Worm (Caenorhabditis elegans) whole organism, late embryonic: Measurements from ENCODE around the gene syf-3.

Experiments
- C08G9.2 ChIP-seq: sonication (generic microtip); optimal IDR thresholded peaks from 2 replicates; lab custom pipeline; 2016; ENCODE audit warnings: mild to moderate bottlenecking, missing genetic modification characterization, moderate library complexity, missing compliant biosample characterization
- C38D4.7 ChIP-seq: fragments of 200-800 bp; sonication (Bioruptor generic); optimal IDR thresholded peaks from 2 replicates; lab custom pipeline; 2018; ENCODE audit warnings: mild to moderate bottlenecking, missing genetic modification characterization, moderate library complexity, missing compliant biosample characterization
- F13H6.1 ChIP-seq: sonication (generic microtip); optimal IDR thresholded peaks from 2 replicates; lab custom pipeline; 2016; ENCODE audit warnings: missing genetic modification characterization, missing compliant biosample characterization
- K02D7.2 ChIP-seq: sonication (generic microtip); optimal IDR thresholded peaks from 2 replicates; lab custom pipeline; 2017; ENCODE audit warnings: mild to moderate bottlenecking, missing genetic modification characterization, missing compliant biosample characterization
- K09A11.1 ChIP-seq: sonication (generic microtip); optimal IDR thresholded peaks from 2 replicates; lab custom pipeline; 2017; ENCODE audit warnings: antibody characterized with exemption, mild to moderate bottlenecking, missing genetic modification characterization, missing compliant biosample characterization; ENCODE audit not compliant: insufficient read depth
- ceh-18 ChIP-seq: sonication (generic microtip); optimal IDR thresholded peaks from 2 replicates; lab custom pipeline; 2016; ENCODE audit warnings: missing genetic modification characterization, missing compliant biosample characterization
- ceh-19 ChIP-seq: fragments of 200-800 bp; sonication (Bioruptor generic); optimal IDR thresholded peaks from 2 replicates; lab custom pipeline; 2018; ENCODE audit warnings: mild to moderate bottlenecking, missing genetic modification characterization, missing compliant biosample characterization
- ceh-22 ChIP-seq: sonication (generic microtip); optimal IDR thresholded peaks from 2 replicates; lab custom pipeline; 2017; ENCODE audit warnings: missing biosample characterization, missing genetic modification characterization
- ceh-24 ChIP-seq: sonication (generic microtip); optimal IDR thresholded peaks from 2 replicates; lab custom pipeline; 2016; ENCODE audit warnings: mild to moderate bottlenecking, missing genetic modification characterization, missing compliant biosample characterization
- ceh-30 ChIP-seq: fragments of 150-350 bp; optimal IDR thresholded peaks from 2 replicates; lab custom pipeline; 2014; ENCODE audit warnings: missing biosample characterization, missing genetic modification characterization
- ceh-31 ChIP-seq: sonication (generic microtip); optimal IDR thresholded peaks from 2 replicates; lab custom pipeline; 2016; ENCODE audit warnings: missing genetic modification characterization, missing compliant biosample characterization
- ceh-34 ChIP-seq: sonication (generic microtip); optimal IDR thresholded peaks from 2 replicates; lab custom pipeline; 2016; ENCODE audit warnings: mild to moderate bottlenecking, missing genetic modification characterization, missing compliant biosample characterization
- ceh-45 ChIP-seq: fragments of 200-800 bp; sonication (Bioruptor generic); IDR thresholded peaks from 2 replicates; pipeline ENCODE4 v1.3.6; 2022; ENCODE audit warnings: missing genetic modification reagents, missing genetic modification characterization, missing compliant biosample characterization
- ceh-6 ChIP-seq: fragments of 200-800 bp; sonication (Bioruptor generic); optimal IDR thresholded peaks from 2 replicates; lab custom pipeline; 2018; ENCODE audit warnings: mild to moderate bottlenecking, missing genetic modification characterization, missing compliant biosample characterization
- dmd-4 ChIP-seq: sonication (generic microtip); optimal IDR thresholded peaks from 2 replicates; lab custom pipeline; 2016; ENCODE audit warnings: borderline replicate concordance, missing genetic modification characterization, missing compliant biosample characterization
- dve-1 ChIP-seq: sonication (generic microtip); optimal IDR thresholded peaks from 2 replicates; lab custom pipeline; 2017; ENCODE audit warnings: antibody characterized with exemption, mild to moderate bottlenecking, missing genetic modification characterization, missing compliant biosample characterization
- ets-4 ChIP-seq: sonication (generic microtip); optimal IDR thresholded peaks from 2 replicates; lab custom pipeline; 2016; ENCODE audit warnings: missing genetic modification characterization, missing compliant biosample characterization
- eyg-1 ChIP-seq: sonication (generic microtip); optimal IDR thresholded peaks from 2 replicates; lab custom pipeline; 2016; ENCODE audit warnings: missing genotype, missing genetic modification characterization, missing compliant biosample characterization
- fkh-10 ChIP-seq: fragments of 150-350 bp; optimal IDR thresholded peaks from 2 replicates; lab custom pipeline; 2014; ENCODE audit warnings: missing biosample characterization, missing genetic modification reagents, missing genetic modification characterization
- gmeb-2 ChIP-seq: sonication (generic microtip); optimal IDR thresholded peaks from 2 replicates; lab custom pipeline; 2016; ENCODE audit warnings: missing genetic modification characterization, inconsistent platforms, missing compliant biosample characterization
- hlh-13 ChIP-seq: fragments of 200-800 bp; sonication (Bioruptor generic); optimal IDR thresholded peaks from 2 replicates; lab custom pipeline; 2018; ENCODE audit warnings: mild to moderate bottlenecking, missing genetic modification characterization, missing compliant biosample characterization
- hlh-15 ChIP-seq: sonication (generic microtip); optimal IDR thresholded peaks from 2 replicates; lab custom pipeline; 2016; ENCODE audit warnings: missing genetic modification characterization, missing compliant biosample characterization
- lim-6 ChIP-seq: sonication (generic microtip); optimal IDR thresholded peaks from 2 replicates; lab custom pipeline; 2016; ENCODE audit warnings: missing genetic modification characterization, missing compliant biosample characterization
- madf-2 ChIP-seq: sonication (generic microtip); optimal IDR thresholded peaks from 2 replicates; lab custom pipeline; 2017; ENCODE audit warnings: missing genetic modification characterization, missing compliant biosample characterization
- mec-3 ChIP-seq: sonication (generic microtip); optimal IDR thresholded peaks from 2 replicates; lab custom pipeline; 2016; ENCODE audit warnings: borderline replicate concordance, missing genetic modification characterization, missing compliant biosample characterization
- nfya-1 ChIP-seq: sonication (generic microtip); optimal IDR thresholded peaks from 2 replicates; lab custom pipeline; 2017; ENCODE audit warnings: missing genetic modification characterization, mild to moderate bottlenecking, missing compliant biosample characterization, antibody characterized with exemption, moderate library complexity
- nhr-11 ChIP-seq: fragments of 150-350 bp; optimal IDR thresholded peaks from 2 replicates; lab custom pipeline; 2014; ENCODE audit warnings: missing biosample characterization, missing genetic modification characterization
- odd-2 ChIP-seq: sonication (generic microtip); optimal IDR thresholded peaks from 2 replicates; lab custom pipeline; 2017; ENCODE audit warnings: antibody characterized with exemption, mild to moderate bottlenecking, missing genetic modification characterization, missing compliant biosample characterization
- pat-9 ChIP-seq: fragments of 200-800 bp; sonication (Bioruptor generic); optimal IDR thresholded peaks from 2 replicates; lab custom pipeline; 2018; ENCODE audit warnings: mild to moderate bottlenecking, missing genetic modification characterization, moderate library complexity, missing compliant biosample characterization
- pax-1 ChIP-seq: fragments of 150-350 bp; optimal IDR thresholded peaks from 2 replicates; lab custom pipeline; 2014; ENCODE audit warnings: missing biosample characterization, missing genetic modification characterization
- pha-2 ChIP-seq: sonication (generic microtip); optimal IDR thresholded peaks from 2 replicates; lab custom pipeline; 2017; ENCODE audit warnings: mild to moderate bottlenecking, missing genetic modification characterization, missing compliant biosample characterization
- pha-4 ChIP-seq: fragments of 150-350 bp; optimal IDR thresholded peaks from 2 replicates; lab custom pipeline; 2018; ENCODE audit warnings: missing biosample characterization, missing genetic modification reagents, missing genetic modification characterization
- pqm-1 ChIP-seq: sonication (generic microtip); optimal IDR thresholded peaks from 2 replicates; lab custom pipeline; 2016; ENCODE audit warnings: missing genetic modification characterization, missing compliant biosample characterization
- pros-1 ChIP-seq: fragments of 150-350 bp; optimal IDR thresholded peaks from 2 replicates; lab custom pipeline; 2014; ENCODE audit warnings: missing biosample characterization, missing genetic modification reagents, missing genetic modification characterization
- ref-2 ChIP-seq: sonication (generic microtip); optimal IDR thresholded peaks from 2 replicates; lab custom pipeline; 2016; ENCODE audit warnings: missing genetic modification characterization, missing compliant biosample characterization
- rnt-1 ChIP-seq: sonication (generic microtip); optimal IDR thresholded peaks from 2 replicates; lab custom pipeline; 2016; ENCODE audit warnings: missing genetic modification characterization, missing compliant biosample characterization
- sdc-2 ChIP-seq: sonication (generic microtip); optimal IDR thresholded peaks from 2 replicates; lab custom pipeline; 2016; ENCODE audit warnings: missing genotype, missing genetic modification characterization, missing compliant biosample characterization
- syd-9 ChIP-seq: sonication (generic microtip); optimal IDR thresholded peaks from 2 replicates; lab custom pipeline; 2016; ENCODE audit warnings: mild to moderate bottlenecking, missing genetic modification characterization, moderate library complexity, missing compliant biosample characterization
- tbx-2 ChIP-seq: sonication (generic microtip); optimal IDR thresholded peaks from 2 replicates; lab custom pipeline; 2016; ENCODE audit warnings: missing genetic modification characterization, missing compliant biosample characterization
- ttx-3 ChIP-seq: sonication (generic microtip); optimal IDR thresholded peaks from 2 replicates; lab custom pipeline; 2016; ENCODE audit warnings: missing genetic modification reagents, missing genetic modification characterization, missing compliant biosample characterization
- unc-86 ChIP-seq: sonication (generic microtip); optimal IDR thresholded peaks from 2 replicates; lab custom pipeline; 2016; ENCODE audit warnings: missing genetic modification characterization, missing compliant biosample characterization
- ztf-16 ChIP-seq: sonication (generic microtip); optimal IDR thresholded peaks from 2 replicates; lab custom pipeline; 2017; ENCODE audit warnings: missing genetic modification characterization, missing compliant biosample characterization

Gene syf-3

DNA sequence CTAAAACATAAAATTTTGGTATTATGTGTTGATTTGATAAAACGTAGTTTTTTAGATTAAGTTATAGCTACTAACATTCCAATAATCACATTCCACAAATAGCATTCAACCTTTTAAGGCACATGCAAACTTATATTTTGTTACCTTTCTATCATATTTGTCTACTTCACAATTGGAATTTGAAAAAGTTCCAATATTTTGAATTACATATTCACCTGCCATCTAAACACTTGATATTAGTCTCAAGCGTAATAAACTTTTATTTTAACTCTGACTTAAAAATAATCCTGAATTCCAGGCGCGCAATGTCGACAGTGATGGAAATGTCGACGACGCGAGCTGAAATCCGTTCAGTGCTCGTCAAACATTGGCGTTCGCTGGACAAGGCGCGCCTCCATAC lies 35.9 kb downstream of the syf-3 start, which contains the start of gene acy-2:
TSS of gene acy-2 (plus strand) at position 301 of the 400 bp plus-strand sequence.
- TF ChIP-seq ceh-18 (tag; lab: Kevin White, UChicago) (no peak), hlh-15 (tag; lab: Kevin White, UChicago) (no peak), pha-2 (no peak), pax-1 (tag; lab: Kevin White, UChicago) (no peak), C38D4.7 (no peak), eyg-1 (tag; lab: Kevin White, UChicago) (no peak), ceh-31 (tag; lab: Kevin White, UChicago) (no peak), ztf-16 (tag; lab: Kevin White, UChicago) (no peak), unc-86 (tag; lab: Kevin White, UChicago) (no peak), ceh-24 (no peak), ceh-22 (no peak), dmd-4 (no peak)

DNA sequence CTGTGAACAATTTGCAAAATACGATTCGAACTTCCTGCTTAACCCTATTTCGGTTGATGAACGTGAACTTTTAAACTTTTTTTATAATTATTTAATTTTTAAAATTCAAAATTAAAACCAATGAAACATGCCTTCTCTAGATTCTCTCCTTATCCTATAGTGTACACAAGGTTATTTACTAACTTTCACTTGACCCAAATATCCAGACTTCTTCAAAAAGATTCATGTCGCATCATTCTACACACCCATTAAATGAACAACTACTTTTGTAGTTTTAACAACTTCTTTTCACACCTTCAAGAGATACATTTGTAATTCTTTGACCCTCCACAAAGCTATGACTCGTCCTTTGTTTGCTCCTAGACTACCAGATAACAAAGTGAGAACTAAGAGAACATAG lies 42.9 kb downstream of the syf-3 start:
- TF ChIP-seq gmeb-2 (no peak), C38D4.7 (no peak), pax-1 (tag; lab: Kevin White, UChicago) (peak; percentile 36), tbx-2 (tag; lab: Kevin White, UChicago) (no peak), ets-4 (tag; lab: Kevin White, UChicago) (no peak), ceh-24 (no peak), mec-3 (tag; lab: Kevin White, UChicago) (no peak)

DNA sequence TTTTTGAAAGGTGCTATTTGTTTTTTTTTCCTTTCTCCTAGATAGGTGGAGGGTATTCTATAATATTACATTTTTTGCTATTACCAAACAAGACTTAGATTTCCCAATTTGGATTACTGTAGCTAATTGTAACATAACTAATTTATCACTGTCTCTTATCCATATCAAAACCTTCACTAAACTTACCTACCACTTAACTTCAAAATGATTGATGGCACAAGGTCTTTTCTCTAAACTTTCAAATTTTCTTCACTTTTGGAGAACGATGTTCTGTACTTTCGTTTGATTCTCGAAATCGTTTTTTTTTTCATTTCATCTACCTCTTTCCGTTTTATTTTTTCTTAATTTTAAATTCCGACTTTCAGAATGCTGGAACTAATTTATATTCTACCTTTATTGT lies 43.6 kb downstream of the syf-3 start, which contains the start of gene dhs-16:
TSS of gene dhs-16 (plus strand) at position 366 of the 400 bp plus-strand sequence.
- no peak for TF ChIP-seq pha-4 (tag; lab: Kevin White, UChicago)
- TF ChIP-seq K09A11.1 (tag; lab: Kevin White, UChicago) = no peak
- no peak for TF ChIP-seq ref-2
- TF ChIP-seq madf-2 = no peak
- no peak for TF ChIP-seq ceh-22
- TF ChIP-seq ceh-18 (tag; lab: Kevin White, UChicago) = no peak
- TF ChIP-seq ceh-19 (GFP tag; lab: Kevin White, UChicago) = no peak
- no peak for TF ChIP-seq pat-9
- TF ChIP-seq, all 69 proteins: peak for 0

DNA sequence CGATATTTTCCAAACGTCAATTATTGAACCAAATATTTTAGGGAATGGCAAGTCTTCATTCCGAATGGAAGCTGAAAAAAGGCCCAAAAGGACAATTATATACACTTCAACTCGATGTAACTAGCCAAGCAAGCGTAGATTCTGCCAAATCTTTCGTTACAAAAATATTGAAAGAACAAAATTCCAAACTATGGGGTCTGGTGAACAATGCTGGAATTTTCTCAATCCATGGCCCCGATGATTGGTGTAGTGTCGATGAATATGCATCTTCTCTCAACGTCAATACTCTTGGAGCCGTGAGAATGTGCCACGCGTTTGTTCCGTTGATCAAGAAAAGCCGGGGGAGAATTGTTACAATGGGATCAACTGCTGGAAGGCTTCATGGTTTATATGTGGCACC lies 44.4 kb downstream of the syf-3 start:
- TF ChIP-seq lim-6 (no peak), pros-1 (tag; lab: Kevin White, UChicago) (no peak), ceh-19 (GFP tag; lab: Kevin White, UChicago) (no peak), pqm-1 (tag; lab: Kevin White, UChicago) (no peak), nhr-11 (tag; lab: Kevin White, UChicago) (no peak), odd-2 (no peak), K09A11.1 (tag; lab: Kevin White, UChicago) (no peak), C38D4.7 (no peak), nfya-1 (tag; lab: Kevin White, UChicago) (no peak), ceh-30 (tag; lab: Kevin White, UChicago) (no peak), ceh-45 (GFP tag; lab: Robert Waterston, UW) (no peak), K02D7.2 (tag; lab: Kevin White, UChicago) (no peak), ttx-3 (tag; lab: Kevin White, UChicago) (no peak), mec-3 (tag; lab: Kevin White, UChicago) (no peak), hlh-15 (tag; lab: Kevin White, UChicago) (no peak), F13H6.1 (no peak), rnt-1 (no peak), sdc-2 (tag; lab: Kevin White, UChicago) (no peak)

DNA sequence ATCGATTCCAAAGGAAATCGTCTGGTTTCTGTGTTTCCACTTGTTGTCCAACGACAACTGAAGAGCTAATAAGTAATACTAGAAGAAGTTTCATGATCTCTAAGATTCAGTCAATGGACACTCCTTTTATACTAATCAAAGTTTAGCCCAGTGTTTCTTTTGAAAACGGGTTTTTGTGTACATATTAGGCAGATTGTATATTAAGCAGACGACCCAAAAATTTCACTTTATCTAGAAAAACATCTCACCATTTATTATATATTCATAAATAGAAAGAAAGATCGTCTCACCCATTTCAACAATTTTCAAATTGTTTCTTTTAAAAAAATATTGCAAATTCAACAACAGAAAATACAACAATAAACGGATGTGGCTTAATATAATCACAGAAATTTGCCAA lies 46.9 kb downstream of the syf-3 start, which contains the start of gene C10F3.7:
TSS of gene C10F3.7 (minus strand) at position 101 of the 400 bp plus-strand sequence.
- TF ChIP-seq rnt-1 (no peak), C08G9.2 (tag; lab: Kevin White, UChicago) (no peak), dve-1 (tag; lab: Kevin White, UChicago) (no peak), pqm-1 (tag; lab: Kevin White, UChicago) (no peak), ceh-34 (no peak), ceh-31 (tag; lab: Kevin White, UChicago) (no peak), ztf-16 (tag; lab: Kevin White, UChicago) (no peak), ceh-19 (GFP tag; lab: Kevin White, UChicago) (no peak), ceh-45 (GFP tag; lab: Robert Waterston, UW) (no peak), hlh-13 (GFP tag; lab: Kevin White, UChicago) (no peak), nhr-11 (tag; lab: Kevin White, UChicago) (no peak), K09A11.1 (tag; lab: Kevin White, UChicago) (no peak), syd-9 (tag; lab: Kevin White, UChicago) (no peak), ttx-3 (tag; lab: Kevin White, UChicago) (no peak), eyg-1 (tag; lab: Kevin White, UChicago) (no peak), ceh-6 (no peak), gmeb-2 (no peak), fkh-10 (GFP tag; lab: Kevin White, UChicago) (no peak)
